Worm (Caenorhabditis elegans): ENCODE data around the gene lec-6.

ce11 chrIII:598168-598567 is 2.0 kb downstream of the lec-6 start:
- TF ChIP-seq ama-1 (optimal IDR thresholded peaks at IDR 0.05) (no peak), tbx-37 (GFP tag; conservative IDR thresholded peaks at IDR 0.05) (no peak), scrt-1 (GFP tag; IDR thresholded peaks at IDR 0.05) (no peak), tbx-11 (GFP tag; IDR thresholded peaks at IDR 0.05) (no peak), hmg-4 (GFP tag; optimal IDR thresholded peaks at IDR 0.05) (no peak), pes-1 (GFP tag; IDR thresholded peaks at IDR 0.05) (no peak), aly-1 (tag; optimal IDR thresholded peaks at IDR 0.05) (no peak), F13C5.2 (tag; optimal IDR thresholded peaks at IDR 0.05) (no peak)

Data from whole organism, early embryonic.